Fruit fly (Drosophila melanogaster) whole organism, embryonic: ENCODE measurements around the gene WDR79.
A peak's percentile ranks its signal among the peaks of the same experiment; 100 is the strongest.

ENCODE experiments used
- Abd-B ChIP-seq: fragments of 200-800 bp; sonication (Bioruptor generic); optimal IDR thresholded peaks from 2 replicates; lab custom pipeline; 2018; ENCODE audit warnings: missing biosample characterization, mild to moderate bottlenecking, missing genetic modification characterization, moderate library complexity
- Aef1 ChIP-seq: fragments of 200-800 bp; sonication (Bioruptor generic); IDR thresholded peaks from 3 replicates; pipeline ENCODE4 v1.3.6; 2022; ENCODE audit warnings: missing biosample characterization, missing genetic modification characterization
- Awh ChIP-seq: fragments of 200-800 bp; sonication (Bioruptor generic); IDR thresholded peaks from 2 replicates; pipeline ENCODE4, ENCODE4 v1.3.6; 2022; ENCODE audit warnings: missing biosample characterization, missing genetic modification characterization
- CG1024 ChIP-seq: fragments of 200-800 bp; sonication (Bioruptor generic); IDR thresholded peaks from 2 replicates; pipeline ENCODE4 v1.3.6; 2022; ENCODE audit warnings: missing biosample characterization, missing genetic modification characterization
- CG10274 ChIP-seq: fragments of 200-800 bp; sonication (Bioruptor generic); optimal IDR thresholded peaks from 3 replicates; lab custom pipeline; 2017; ENCODE audit warnings: missing biosample characterization, mild to moderate bottlenecking, missing genetic modification characterization
- CG10654 ChIP-seq: fragments of 200-800 bp; sonication (Bioruptor generic); optimal IDR thresholded peaks from 2 replicates; lab custom pipeline; 2016; ENCODE audit warnings: missing biosample characterization, missing genetic modification characterization
- CG14014 ChIP-seq: fragments of 200-800 bp; sonication (Bioruptor generic); IDR thresholded peaks from 2 replicates; pipeline ENCODE4 v1.3.6; 2022; ENCODE audit warnings: missing biosample characterization, missing genetic modification characterization
- CG14441 ChIP-seq: fragments of 200-800 bp; sonication (Bioruptor generic); IDR thresholded peaks from 2 replicates; pipeline ENCODE4 v1.3.6; 2022; ENCODE audit warnings: missing biosample characterization, missing genetic modification characterization
- CG15073 ChIP-seq: fragments of 200-800 bp; sonication (Bioruptor generic); optimal IDR thresholded peaks from 2 replicates; lab custom pipeline; 2016; ENCODE audit warnings: missing biosample characterization, missing genetic modification characterization
- CG1602 ChIP-seq: fragments of 200-800 bp; sonication (Bioruptor generic); optimal IDR thresholded peaks from 3 replicates; lab custom pipeline; 2016; ENCODE audit warnings: missing biosample characterization, missing genetic modification characterization
- CG4328 ChIP-seq: fragments of 200-800 bp; sonication (Bioruptor generic); optimal IDR thresholded peaks from 3 replicates; lab custom pipeline; 2017; ENCODE audit warnings: missing biosample characterization, missing genetic modification reagents, missing genetic modification characterization
- CG4707 ChIP-seq: fragments of 200-800 bp; sonication (Bioruptor generic); optimal IDR thresholded peaks from 2 replicates; lab custom pipeline; 2018; ENCODE audit warnings: missing biosample characterization, mild to moderate bottlenecking, missing genetic modification characterization, moderate library complexity
- CG6689 ChIP-seq: fragments of 200-800 bp; sonication (Bioruptor generic); IDR thresholded peaks from 2 replicates; pipeline ENCODE4 v1.3.6; 2022; ENCODE audit warnings: missing biosample characterization, missing genetic modification characterization
- CG6791 ChIP-seq: fragments of 200-800 bp; sonication (Bioruptor generic); IDR thresholded peaks from 3 replicates; pipeline ENCODE4 v1.3.6; 2022; ENCODE audit warnings: missing biosample characterization, missing genetic modification characterization; ENCODE audit not compliant: partially characterized antibody
- CG7745 ChIP-seq: fragments of 200-800 bp; sonication (Bioruptor generic); optimal IDR thresholded peaks from 2 replicates; lab custom pipeline; 2018; ENCODE audit warnings: missing biosample characterization, mild to moderate bottlenecking, missing genetic modification characterization, moderate library complexity
- CG7963 ChIP-seq: fragments of 200-800 bp; sonication (Bioruptor generic); IDR thresholded peaks from 3 replicates; pipeline ENCODE4 v1.3.6; 2022; ENCODE audit warnings: missing biosample characterization, missing genetic modification characterization; ENCODE audit not compliant: partially characterized antibody
- CG9797 ChIP-seq: fragments of 200-800 bp; sonication (Bioruptor generic); optimal IDR thresholded peaks from 3 replicates; lab custom pipeline; 2018; ENCODE audit warnings: missing biosample characterization, mild to moderate bottlenecking, missing genetic modification characterization
- CTCF ChIP-seq: fragments of 200-800 bp; sonication (Bioruptor generic); optimal IDR thresholded peaks from 2 replicates; lab custom pipeline; 2017; ENCODE audit warnings: missing biosample characterization, mild to moderate bottlenecking, missing genetic modification characterization, moderate library complexity
- Chrac-16 ChIP-seq: fragments of 200-800 bp; sonication (Bioruptor generic); optimal IDR thresholded peaks from 3 replicates; lab custom pipeline; 2016; ENCODE audit warnings: missing biosample characterization, missing genetic modification characterization
- CoRest ChIP-seq: fragments of 200-800 bp; sonication (Bioruptor generic); optimal IDR thresholded peaks from 3 replicates; lab custom pipeline; 2018; ENCODE audit warnings: missing biosample characterization, mild to moderate bottlenecking, missing genetic modification characterization, moderate library complexity
- Dek ChIP-seq: fragments of 200-800 bp; sonication (Bioruptor generic); optimal IDR thresholded peaks from 3 replicates; lab custom pipeline; 2019; ENCODE audit warnings: missing biosample characterization, mild to moderate bottlenecking, missing genetic modification characterization, moderate library complexity
- Doc2 ChIP-seq: fragments of 200-800 bp; sonication (Bioruptor generic); IDR thresholded peaks from 2 replicates; pipeline ENCODE4 v1.3.6; 2022; ENCODE audit warnings: missing biosample characterization, missing genetic modification characterization
- ERR ChIP-seq: fragments of 200-800 bp; sonication (Bioruptor generic); optimal IDR thresholded peaks from 2 replicates; lab custom pipeline; 2016; ENCODE audit warnings: missing biosample characterization, missing genetic modification characterization
- H15 ChIP-seq: fragments of 200-800 bp; sonication (Bioruptor generic); IDR thresholded peaks from 3 replicates; pipeline ENCODE4 v1.3.6; 2022; ENCODE audit warnings: missing biosample characterization, missing genetic modification characterization
- Hmr ChIP-seq: fragments of 200-800 bp; sonication (Bioruptor generic); optimal IDR thresholded peaks from 3 replicates; lab custom pipeline; 2017; ENCODE audit warnings: mild to moderate bottlenecking, missing biosample characterization, missing genetic modification reagents, missing genetic modification characterization
- Hr39 ChIP-seq: fragments of >200 bp; optimal IDR thresholded peaks from 2 replicates; lab custom pipeline; 2017
- Myb ChIP-seq: fragments of 200-800 bp; sonication (Bioruptor generic); optimal IDR thresholded peaks from 2 replicates; lab custom pipeline; 2016; ENCODE audit warnings: missing biosample characterization, missing genetic modification characterization
- Nf-YB ChIP-seq: fragments of 200-800 bp; sonication (Bioruptor generic); optimal IDR thresholded peaks from 3 replicates; lab custom pipeline; 2019; ENCODE audit warnings: missing biosample characterization, mild to moderate bottlenecking, missing genetic modification characterization, moderate library complexity
- Oli ChIP-seq: fragments of 200-800 bp; sonication (Bioruptor generic); optimal IDR thresholded peaks from 2 replicates; lab custom pipeline; 2018; ENCODE audit warnings: missing biosample characterization, mild to moderate bottlenecking, missing genetic modification characterization, moderate library complexity
- Pdp1 ChIP-seq, 2 experiments: fragments of 200-800 bp; sonication (Bioruptor generic); optimal IDR thresholded peaks; 3 replicates each; lab custom pipeline; 2016; ENCODE audit warnings: missing biosample characterization in 2 of 2, missing genetic modification characterization in 2 of 2, mild to moderate bottlenecking in 1 of 2, moderate library complexity in 1 of 2
- Ptx1 ChIP-seq: fragments of 200-800 bp; sonication (Bioruptor generic); IDR thresholded peaks from 2 replicates; pipeline ENCODE4 v1.3.6; 2022; ENCODE audit warnings: missing biosample characterization, missing genetic modification characterization
- Side ChIP-seq: fragments of 200-800 bp; sonication (Bioruptor generic); optimal IDR thresholded peaks from 2 replicates; lab custom pipeline; 2016; ENCODE audit warnings: missing biosample characterization, missing genetic modification characterization
- Tbp ChIP-seq: fragments of >200 bp; optimal IDR thresholded peaks from 2 replicates; lab custom pipeline; 2018; ENCODE audit warnings: missing biosample characterization, missing genetic modification characterization
- Usf ChIP-seq: fragments of 200-800 bp; sonication (Bioruptor generic); optimal IDR thresholded peaks from 2 replicates; lab custom pipeline; 2017; ENCODE audit warnings: missing genotype, missing biosample characterization, missing genetic modification characterization
- ap ChIP-seq: fragments of 200-800 bp; sonication (Bioruptor generic); IDR thresholded peaks from 2 replicates; pipeline ENCODE4 v1.3.6; 2022; ENCODE audit warnings: missing biosample characterization, missing genetic modification characterization
- bigmax ChIP-seq: fragments of 200-800 bp; sonication (Bioruptor generic); optimal IDR thresholded peaks from 2 replicates; lab custom pipeline; 2018; ENCODE audit warnings: missing biosample characterization, mild to moderate bottlenecking, missing genetic modification characterization
- chinmo ChIP-seq: fragments of 200-800 bp; sonication (Bioruptor generic); IDR thresholded peaks from 4 replicates; pipeline ENCODE4 v1.3.6; 2022; ENCODE audit warnings: missing biosample characterization, missing genetic modification characterization; ENCODE audit not compliant: partially characterized antibody
- grau ChIP-seq: fragments of 200-800 bp; optimal IDR thresholded peaks from 3 replicates; lab custom pipeline; 2019; ENCODE audit warnings: missing biosample characterization, mild to moderate bottlenecking, missing genetic modification characterization, moderate library complexity
- h ChIP-seq: fragments of >200 bp; optimal IDR thresholded peaks from 2 replicates; lab custom pipeline; 2017
- knrl ChIP-seq: fragments of 200-800 bp; sonication (Bioruptor generic); IDR thresholded peaks from 3 replicates; pipeline ENCODE4 v1.3.6; 2022; ENCODE audit warnings: missing biosample characterization, missing genetic modification characterization; ENCODE audit not compliant: partially characterized antibody
- luna ChIP-seq: fragments of 200-800 bp; sonication (Bioruptor generic); optimal IDR thresholded peaks from 2 replicates; lab custom pipeline; 2016; ENCODE audit warnings: missing biosample characterization, missing genetic modification characterization
- nerfin-2 ChIP-seq: fragments of 200-800 bp; sonication (Bioruptor generic); IDR thresholded peaks from 2 replicates; pipeline ENCODE4 v1.3.6; 2022; ENCODE audit warnings: missing biosample characterization, missing genetic modification characterization; ENCODE audit not compliant: partially characterized antibody
- nom ChIP-seq: fragments of 200-800 bp; sonication (Bioruptor generic); optimal IDR thresholded peaks from 2 replicates; lab custom pipeline; 2017; ENCODE audit warnings: missing biosample characterization, missing genetic modification characterization, mild to moderate bottlenecking, moderate library complexity, missing genetic modification reagents
- pzg ChIP-seq: fragments of 200-800 bp; sonication (Bioruptor generic); optimal IDR thresholded peaks from 3 replicates; lab custom pipeline; 2018; ENCODE audit warnings: missing biosample characterization, mild to moderate bottlenecking, missing genetic modification characterization, moderate library complexity
- scrt ChIP-seq: fragments of 200-800 bp; sonication (Bioruptor generic); optimal IDR thresholded peaks from 2 replicates; lab custom pipeline; 2018; ENCODE audit warnings: missing biosample characterization, mild to moderate bottlenecking, missing genetic modification characterization, moderate library complexity
- slp2 ChIP-seq: fragments of 200-800 bp; sonication (Bioruptor generic); optimal IDR thresholded peaks from 2 replicates; lab custom pipeline; 2016; ENCODE audit warnings: missing biosample characterization, missing genetic modification characterization
- so ChIP-seq: fragments of 200-800 bp; sonication (Bioruptor generic); IDR thresholded peaks from 3 replicates; pipeline ENCODE4 v1.3.6; 2022; ENCODE audit warnings: missing biosample characterization, missing genetic modification characterization
- ttk ChIP-seq: fragments of 200-800 bp; sonication (Bioruptor generic); IDR thresholded peaks from 2 replicates; pipeline ENCODE4 v2.1.2; 2022; ENCODE audit warnings: missing biosample characterization, missing genetic modification characterization
- unpg ChIP-seq: fragments of 200-800 bp; sonication (Bioruptor generic); optimal IDR thresholded peaks from 3 replicates; lab custom pipeline; 2018; ENCODE audit warnings: missing biosample characterization, mild to moderate bottlenecking, missing genetic modification characterization, moderate library complexity
- usp ChIP-seq: fragments of >200 bp; optimal IDR thresholded peaks from 2 replicates; lab custom pipeline; 2017; ENCODE audit warnings: missing biosample characterization, missing genetic modification characterization
- zen ChIP-seq: fragments of 200-800 bp; sonication (Bioruptor generic); optimal IDR thresholded peaks from 3 replicates; lab custom pipeline; 2018; ENCODE audit warnings: missing biosample characterization, mild to moderate bottlenecking, missing genetic modification characterization, moderate library complexity

Gene WDR79

DNA sequence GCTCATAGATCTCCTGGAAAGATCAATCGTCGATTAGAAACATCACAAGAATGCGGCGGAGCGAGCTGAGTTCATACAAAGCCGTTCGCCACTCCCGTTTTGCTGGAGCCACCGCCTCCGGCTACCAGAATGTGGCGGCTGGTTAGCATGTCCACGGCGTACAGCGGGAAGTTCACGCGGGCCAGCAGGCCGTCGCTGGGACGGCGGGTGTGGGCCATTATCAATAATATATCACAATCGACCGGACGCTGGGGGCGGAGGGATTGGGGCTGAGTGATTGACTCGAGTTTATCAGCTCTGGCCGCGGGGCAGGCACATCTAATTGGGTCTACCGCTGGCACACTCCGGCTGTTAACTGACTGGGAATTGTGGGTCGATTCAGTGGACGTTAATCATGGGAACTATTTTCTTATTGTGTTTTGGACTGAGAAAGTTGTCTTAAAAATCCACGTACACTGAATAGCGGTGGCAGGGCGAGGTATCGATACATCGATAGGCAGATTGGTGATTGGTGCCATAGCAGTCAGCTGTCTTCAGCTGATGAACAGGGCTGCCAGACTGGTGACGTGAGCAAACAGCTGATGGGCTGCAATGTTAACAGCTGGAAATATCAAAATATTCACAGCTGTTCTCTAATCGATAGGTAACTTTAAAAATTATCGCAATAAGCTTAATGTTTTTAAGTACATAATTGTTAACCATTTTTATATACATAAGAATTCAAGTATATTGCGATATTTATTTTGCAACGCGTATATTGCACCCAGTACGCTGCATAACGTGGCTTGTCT lies 28.9 kb downstream of the WDR79 start, which contains the start of gene CG9175 (continued):
- TF ChIP-seq Side (GFP tag; lab: Kevin White, UChicago) (peak; percentile 31), Doc2 (GFP tag; lab: Robert Waterston, UW) (no peak), grau (tag; lab: Kevin White, UChicago) (peak; percentile 46), CG14014 (GFP tag; lab: Robert Waterston, UW) (no peak), H15 (no peak), luna (GFP tag; lab: Kevin White, UChicago) (peak; percentile 5), bigmax (GFP tag; lab: Kevin White, UChicago) (peak; percentile 15), Oli (tag; lab: Kevin White, UChicago) (no peak), CG6689 (GFP tag; lab: Robert Waterston, UW) (no peak), CG4707 (GFP tag; lab: Kevin White, UChicago) (no peak), slp2 (GFP tag; lab: Kevin White, UChicago) (no peak), Hr39 (lab: Kevin White, UChicago) (no peak), ap (GFP tag; lab: Robert Waterston, UW) (no peak), CG9797 (peak; percentile 57), nerfin-2 (GFP tag; lab: Robert Waterston, UW) (peak; percentile 75; the same call in 1 of the 2 replicates), CG14441 (GFP tag; lab: Robert Waterston, UW) (no peak), CG4328 (GFP tag; lab: Kevin White, UChicago) (peak; percentile 4), CG10654 (no peak), pzg (GFP tag; lab: Kevin White, UChicago) (peak; percentile 100), Tbp (GFP tag; lab: Kevin White, UChicago) (no peak), nom (GFP tag; lab: Kevin White, UChicago) (no peak), chinmo (GFP tag; lab: Robert Waterston, UW) (peak; percentile 99), Chrac-16 (GFP tag; lab: Kevin White, UChicago) (no peak), CG7963 (GFP tag; lab: Robert Waterston, UW) (peak; percentile 93), so (no peak), CG6791 (peak; percentile 94), Aef1 (GFP tag; lab: Robert Waterston, UW) (no peak), Awh (no peak), Abd-B (no peak), Pdp1 (GFP tag; optimal IDR thresholded peaks at IDR 0.05; lab: Kevin White, UChicago) (peak; percentile 22 to 63), ttk (GFP tag; lab: Robert Waterston, UW) (no peak), ERR (peak; percentile 42), Hmr (GFP tag; lab: Kevin White, UChicago) (no peak), Ptx1 (peak; percentile 39; the same call in 1 of the 2 replicates), zen (tag; lab: Kevin White, UChicago) (peak; percentile 63), Usf (no peak), CTCF (no peak), h (lab: Kevin White, UChicago) (no peak), CG7745 (tag; lab: Kevin White, UChicago) (no peak), CG1602 (GFP tag; lab: Kevin White, UChicago) (no peak), CG15073 (GFP tag; lab: Kevin White, UChicago) (no peak), Nf-YB (peak; percentile 40), scrt (no peak), knrl (GFP tag; lab: Robert Waterston, UW) (peak; percentile 94), CG1024 (GFP tag; lab: Robert Waterston, UW) (no peak), unpg (GFP tag; lab: Kevin White, UChicago) (peak; percentile 20), CoRest (tag; lab: Kevin White, UChicago) (peak; percentile 33), usp (GFP tag; lab: Kevin White, UChicago) (no peak), Myb (peak; percentile 68), CG10274 (GFP tag; lab: Kevin White, UChicago) (no peak), Dek (tag; lab: Kevin White, UChicago) (peak; percentile 33)
